Worm (Caenorhabditis elegans): Measurements from ENCODE around the gene W09D10.4.

Gene W09D10.4

ce11 chrIII:10706481-10706880 lies 9.5 kb downstream of the W09D10.4 start:
- TF ChIP-seq aly-1 (tag; optimal IDR thresholded peaks at IDR 0.05) (no peak), ets-7 (tag; optimal IDR thresholded peaks at IDR 0.05) (no peak), tra-4 (tag; optimal IDR thresholded peaks at IDR 0.05) (no peak), B0310.2 (tag; optimal IDR thresholded peaks at IDR 0.05) (no peak), hmbx-1 (tag; optimal IDR thresholded peaks at IDR 0.05) (no peak), scrt-1 (GFP tag; IDR thresholded peaks at IDR 0.05) (no peak), pes-1 (GFP tag; IDR thresholded peaks at IDR 0.05) (no peak), flt-1 (GFP tag; IDR thresholded peaks at IDR 0.05) (no peak), ceh-13 (GFP tag; optimal IDR thresholded peaks at IDR 0.05) (no peak), F13C5.2 (tag; optimal IDR thresholded peaks at IDR 0.05) (no peak), hmg-4 (GFP tag; optimal IDR thresholded peaks at IDR 0.05) (no peak), sea-1 (GFP tag; conservative IDR thresholded peaks at IDR 0.05) (no peak)

- TF ChIP-seq hnd-1 (tag; optimal IDR thresholded peaks at IDR 0.05) (no peak), ama-1 (optimal IDR thresholded peaks at IDR 0.05) (no peak), aly-1 (tag; optimal IDR thresholded peaks at IDR 0.05) (no peak), B0310.2 (tag; optimal IDR thresholded peaks at IDR 0.05) (no peak), F13C5.2 (tag; optimal IDR thresholded peaks at IDR 0.05) (no peak), tra-4 (tag; optimal IDR thresholded peaks at IDR 0.05) (no peak), hmbx-1 (tag; optimal IDR thresholded peaks at IDR 0.05) (no peak)
These were observed 11.5 kb downstream of the W09D10.4 start for ce11 chrIII:10704499-10704898.

ce11 chrIII:10703833-10704232 lies 12.2 kb downstream of the W09D10.4 start:
- TF ChIP-seq tbx-37 (GFP tag; conservative IDR thresholded peaks at IDR 0.05) (no peak), ceh-36 (tag; optimal IDR thresholded peaks at IDR 0.05) (no peak)

- TF ChIP-seq aly-1 (tag; optimal IDR thresholded peaks at IDR 0.05): no peak
- no peak for TF ChIP-seq flt-1 (GFP tag; IDR thresholded peaks at IDR 0.05)
These were observed 13.2 kb downstream of the W09D10.4 start for ce11 chrIII:10702805-10703204.

ce11 chrIII:10700460-10700859 lies 15.5 kb downstream of the W09D10.4 start, which contains the start of gene Y39A1A.20:
Gene Y39A1A.20, minus strand, starts transcription at chrIII:10700560.
- TF ChIP-seq tbx-11 (GFP tag; IDR thresholded peaks at IDR 0.05) (no peak), ceh-36 (tag; optimal IDR thresholded peaks at IDR 0.05) (no peak), B0310.2 (tag; optimal IDR thresholded peaks at IDR 0.05) (no peak), scrt-1 (GFP tag; IDR thresholded peaks at IDR 0.05) (no peak), ceh-13 (GFP tag; optimal IDR thresholded peaks at IDR 0.05) (no peak), ama-1 (optimal IDR thresholded peaks at IDR 0.05) (no peak), aly-1 (tag; optimal IDR thresholded peaks at IDR 0.05) (no peak), ets-7 (tag; optimal IDR thresholded peaks at IDR 0.05) (no peak), pes-1 (GFP tag; IDR thresholded peaks at IDR 0.05) (no peak), flt-1 (GFP tag; IDR thresholded peaks at IDR 0.05) (no peak), hmbx-1 (tag; optimal IDR thresholded peaks at IDR 0.05) (no peak)

ce11 chrIII:10694294-10694693 lies 21.7 kb downstream of the W09D10.4 start, which contains the start of the genes Y39A1A.18 and fmo-3:
Gene Y39A1A.18, minus strand, starts transcription at chrIII:10694485.
Gene fmo-3, plus strand, starts transcription at chrIII:10694681.
- TF ChIP-seq pes-1 (GFP tag; IDR thresholded peaks at IDR 0.05) (no peak), hnd-1 (tag; optimal IDR thresholded peaks at IDR 0.05) (no peak), F13C5.2 (tag; optimal IDR thresholded peaks at IDR 0.05) (no peak)

ce11 chrIII:10691019-10691418 lies 25.0 kb downstream of the W09D10.4 start, which contains the start of gene Y39A1A.17:
Gene Y39A1A.17, minus strand, starts transcription at chrIII:10691119.
- TF ChIP-seq tbx-11 (GFP tag; IDR thresholded peaks at IDR 0.05) (no peak), flt-1 (GFP tag; IDR thresholded peaks at IDR 0.05) (no peak), scrt-1 (GFP tag; IDR thresholded peaks at IDR 0.05) (no peak), tra-4 (tag; optimal IDR thresholded peaks at IDR 0.05) (no peak), hmbx-1 (tag; optimal IDR thresholded peaks at IDR 0.05) (no peak), aly-1 (tag; optimal IDR thresholded peaks at IDR 0.05) (no peak), B0310.2 (tag; optimal IDR thresholded peaks at IDR 0.05) (no peak), ama-1 (optimal IDR thresholded peaks at IDR 0.05) (no peak), sea-1 (GFP tag; conservative IDR thresholded peaks at IDR 0.05) (no peak), ets-7 (tag; optimal IDR thresholded peaks at IDR 0.05) (no peak), ceh-13 (GFP tag; optimal IDR thresholded peaks at IDR 0.05) (no peak), pes-1 (GFP tag; IDR thresholded peaks at IDR 0.05) (no peak), F13C5.2 (tag; optimal IDR thresholded peaks at IDR 0.05) (no peak), hmg-4 (GFP tag; optimal IDR thresholded peaks at IDR 0.05) (no peak)

- TF ChIP-seq hmg-4 (GFP tag; optimal IDR thresholded peaks at IDR 0.05) (no peak), hnd-1 (tag; optimal IDR thresholded peaks at IDR 0.05) (no peak), tbx-11 (GFP tag; IDR thresholded peaks at IDR 0.05) (no peak), tbx-37 (GFP tag; conservative IDR thresholded peaks at IDR 0.05) (no peak)
These were observed 26.9 kb downstream of the W09D10.4 start, which contains the start of gene Y39A1A.31 for ce11 chrIII:10689057-10689456. Gene Y39A1A.31, minus strand, starts transcription at chrIII:10689157.

- TF ChIP-seq ama-1 (optimal IDR thresholded peaks at IDR 0.05): no peak
- TF ChIP-seq tra-4 (tag; optimal IDR thresholded peaks at IDR 0.05): no peak
- no peak for TF ChIP-seq flt-1 (GFP tag; IDR thresholded peaks at IDR 0.05)
- no peak for TF ChIP-seq pes-1 (GFP tag; IDR thresholded peaks at IDR 0.05)
- no peak for TF ChIP-seq hmg-4 (GFP tag; optimal IDR thresholded peaks at IDR 0.05)
- no peak for TF ChIP-seq scrt-1 (GFP tag; IDR thresholded peaks at IDR 0.05)
- TF ChIP-seq hmbx-1 (tag; optimal IDR thresholded peaks at IDR 0.05): no peak
- TF ChIP-seq F13C5.2 (tag; optimal IDR thresholded peaks at IDR 0.05): no peak
- TF ChIP-seq B0310.2 (tag; optimal IDR thresholded peaks at IDR 0.05): no peak
- no peak for TF ChIP-seq sea-1 (GFP tag; conservative IDR thresholded peaks at IDR 0.05)
- no peak for TF ChIP-seq ceh-13 (GFP tag; optimal IDR thresholded peaks at IDR 0.05)
- TF ChIP-seq tbx-37 (GFP tag; conservative IDR thresholded peaks at IDR 0.05): no peak
- no peak for TF ChIP-seq hnd-1 (tag; optimal IDR thresholded peaks at IDR 0.05)
These were observed 37.0 kb downstream of the W09D10.4 start, which contains the start of gene Y39A1A.16 for ce11 chrIII:10678971-10679370. Gene Y39A1A.16, plus strand, starts transcription at chrIII:10679271.
